Worm (Caenorhabditis elegans) whole organism, L2 larva: ENCODE results near the gene F46H5.2.

ENCODE experiments used
- ZK546.5 ChIP-seq: sonication (generic microtip); optimal IDR thresholded peaks from 2 replicates; lab custom pipeline; 2017; ENCODE audit warnings: missing biosample characterization, missing genetic modification characterization
- ama-1 ChIP-seq: fragments of 150-350 bp; optimal IDR thresholded peaks from 2 replicates; lab custom pipeline; 2018; ENCODE audit warnings: inconsistent platforms
- ceh-82 ChIP-seq: fragments of 150-350 bp; optimal IDR thresholded peaks from 2 replicates; lab custom pipeline; 2014; ENCODE audit warnings: missing biosample characterization, missing genetic modification characterization
- elt-3 ChIP-seq: sonication (generic microtip); optimal IDR thresholded peaks from 2 replicates; lab custom pipeline; 2017; ENCODE audit warnings: missing biosample characterization, missing genetic modification characterization
- fos-1 ChIP-seq: fragments of 150-350 bp; optimal IDR thresholded peaks from 2 replicates; lab custom pipeline; 2014; ENCODE audit warnings: missing biosample characterization, missing genetic modification characterization
- lin-13 ChIP-seq: fragments of 150-350 bp; optimal IDR thresholded peaks from 2 replicates; lab custom pipeline; 2014; ENCODE audit warnings: missing biosample characterization, missing genetic modification reagents, missing genetic modification characterization
- mdl-1 ChIP-seq, 2 experiments: fragments of 150-350 bp in 1 of 2; sonication (generic microtip) in 1 of 2; optimal IDR thresholded peaks; 2 replicates each; lab custom pipeline; 2017; ENCODE audit warnings: missing biosample characterization in 2 of 2, missing genetic modification characterization in 2 of 2
- nhr-77 ChIP-seq: fragments of 150-350 bp; optimal IDR thresholded peaks from 2 replicates; lab custom pipeline; 2014; ENCODE audit warnings: missing biosample characterization, missing genetic modification characterization
- sma-3 ChIP-seq: sonication (generic microtip); optimal IDR thresholded peaks from 2 replicates; lab custom pipeline; 2016; ENCODE audit warnings: missing genetic modification reagents, missing genetic modification characterization, missing compliant biosample characterization
- snpc-4 ChIP-seq: fragments of 150-350 bp; optimal IDR thresholded peaks from 2 replicates; lab custom pipeline; 2014; ENCODE audit warnings: missing biosample characterization, missing genetic modification characterization
- unc-39 ChIP-seq: fragments of 150-350 bp; optimal IDR thresholded peaks from 2 replicates; lab custom pipeline; 2014; ENCODE audit warnings: missing biosample characterization, missing genetic modification characterization
- unc-55 ChIP-seq: fragments of 150-350 bp; sonication (generic microtip); optimal IDR thresholded peaks from 3 replicates; lab custom pipeline; 2014; ENCODE audit warnings: missing biosample characterization, missing genetic modification reagents, missing genetic modification characterization
- zag-1 ChIP-seq: fragments of 150-350 bp; optimal IDR thresholded peaks from 2 replicates; lab custom pipeline; 2014; ENCODE audit warnings: missing biosample characterization, missing genetic modification characterization

DNA sequence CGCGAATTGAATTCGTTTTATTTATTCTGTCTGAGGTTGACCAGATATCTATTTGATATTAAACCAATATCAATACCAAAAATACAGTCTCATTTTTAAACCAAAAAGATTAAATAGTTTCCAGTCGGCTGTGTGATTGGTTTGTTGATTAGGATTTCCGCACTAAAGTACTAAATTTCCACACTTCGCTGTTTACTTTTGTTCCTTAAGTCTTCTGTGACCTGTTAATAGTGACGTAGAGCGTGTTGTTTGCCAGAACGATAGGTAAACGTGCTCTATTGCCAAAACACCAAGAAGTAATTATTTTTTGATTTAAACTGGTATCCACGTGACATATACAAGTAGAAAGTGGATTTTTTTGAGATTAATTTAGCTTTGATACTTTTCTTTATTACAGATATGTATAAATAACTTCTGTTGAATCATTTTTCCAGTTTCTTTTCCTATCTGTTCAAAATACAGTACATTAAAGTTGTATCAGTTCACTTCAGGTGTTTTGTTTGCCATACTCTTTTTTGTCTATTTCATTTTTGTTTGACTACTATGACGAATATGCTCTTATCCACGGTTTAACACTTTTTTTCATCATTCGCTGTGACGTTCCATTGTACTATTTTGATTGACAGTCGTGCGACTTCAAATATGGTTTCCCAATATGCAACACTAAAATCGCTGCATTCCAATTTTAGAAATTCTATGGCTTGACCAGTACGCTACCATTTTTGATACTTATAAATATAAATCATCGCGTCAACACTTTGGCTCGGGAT, 25.6 kb downstream of the F46H5.2 start:
- TF ChIP-seq lin-13 (GFP tag; lab: Kevin White, UChicago): no peak
- TF ChIP-seq snpc-4 (tag; lab: Kevin White, UChicago): no peak
- no peak for TF ChIP-seq ZK546.5 (tag; lab: Kevin White, UChicago)
- no peak for TF ChIP-seq ama-1 (lab: Kevin White, UChicago)
- no peak for TF ChIP-seq ceh-82 (tag; lab: Kevin White, UChicago)
- TF ChIP-seq nhr-77: no peak
- no peak for TF ChIP-seq unc-39
- TF ChIP-seq elt-3 (tag; lab: Kevin White, UChicago): no peak
- TF ChIP-seq fos-1 (tag; lab: Kevin White, UChicago): no peak
- no peak for TF ChIP-seq unc-55
- TF ChIP-seq zag-1 (tag; lab: Kevin White, UChicago): no peak
- TF ChIP-seq mdl-1 (tag; optimal IDR thresholded peaks at IDR 0.05; lab: Kevin White, UChicago): no peak
- TF ChIP-seq sma-3 (GFP tag; lab: Kevin White, UChicago): no peak
